Fruit fly (Drosophila melanogaster): ENCODE data around the gene CG10237.
A peak's percentile ranks its signal among the peaks of the same experiment; 100 is the strongest.

CG10237 gene

DNA sequence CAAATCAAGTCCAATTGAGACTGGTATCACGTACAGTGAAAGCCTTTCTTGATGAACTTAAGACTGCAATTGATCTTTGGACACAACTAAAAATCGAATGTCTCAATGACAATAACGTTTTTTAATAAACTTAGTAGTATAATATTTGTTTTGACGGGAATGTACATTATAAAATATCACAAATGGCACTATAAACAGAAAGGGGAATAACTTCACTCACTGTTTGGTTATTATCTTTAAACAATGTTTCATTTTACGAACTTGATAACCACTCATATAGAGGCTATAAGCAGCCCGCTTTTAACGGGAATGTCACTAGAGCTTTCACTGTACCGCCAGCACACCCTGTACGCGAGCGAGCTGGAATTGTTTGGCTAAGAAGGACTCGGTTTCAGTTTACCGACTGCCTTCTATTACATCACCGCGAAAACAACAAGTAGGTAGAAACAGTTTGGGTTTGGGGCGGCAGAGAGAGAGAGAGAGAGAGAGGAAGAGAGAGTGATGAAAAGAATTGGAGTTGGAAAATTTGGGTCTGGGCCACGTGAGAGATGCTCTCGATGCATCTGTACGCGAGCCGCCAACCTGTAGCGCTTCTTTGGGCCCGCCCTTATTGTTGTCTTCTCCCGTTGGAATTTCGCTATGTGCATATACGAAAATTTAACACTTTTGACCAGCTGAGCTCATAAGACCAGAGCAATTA is 44.8 kb downstream of the CG10237 start (continued):
- TF ChIP-seq Blimp-1 (GFP tag; optimal IDR thresholded peaks at IDR 0.05) (no peak), cato (GFP tag; optimal IDR thresholded peaks at IDR 0.05; ENCODE audit: borderline replicate concordance) (no peak), CG15479 (GFP tag; optimal IDR thresholded peaks at IDR 0.05) (no peak), CG13894 (tag; optimal IDR thresholded peaks at IDR 0.05) (no peak), Kr (GFP tag; optimal IDR thresholded peaks at IDR 0.05) (no peak), CG4282 (GFP tag; optimal IDR thresholded peaks at IDR 0.05) (no peak), sens-2 (GFP tag; IDR thresholded peaks at IDR 0.05) (no peak), h (optimal IDR thresholded peaks at IDR 0.05) (no peak)

DNA sequence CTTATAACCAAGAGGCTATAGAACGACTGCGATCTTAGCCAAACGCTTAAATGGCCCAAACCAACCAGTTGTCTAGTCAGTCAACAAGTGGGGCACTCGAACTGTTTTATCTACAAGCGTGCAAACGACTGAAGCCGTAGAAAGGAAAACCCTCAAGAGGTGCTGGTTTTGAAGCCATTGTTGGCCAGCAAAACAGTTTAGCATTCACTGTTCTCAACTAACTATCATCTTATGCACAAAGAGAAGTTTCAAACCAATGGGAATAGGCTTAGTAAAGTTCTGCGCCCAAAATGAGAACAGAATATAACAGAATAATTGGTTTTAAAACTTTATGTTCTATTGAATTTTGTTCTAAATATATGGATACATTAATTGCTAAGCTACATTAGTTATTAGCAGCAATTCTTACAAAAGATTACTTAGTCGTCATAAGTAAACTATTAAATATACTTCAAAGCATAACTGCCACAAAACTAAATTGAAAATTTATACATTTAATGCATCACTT is 48.8 kb downstream of the CG10237 start, which contains the start of gene CG31798:
TSS of gene CG31798 (plus strand) at position 458 of the 508 bp plus-strand sequence.
- TF ChIP-seq CG17385 (GFP tag; optimal IDR thresholded peaks at IDR 0.05) (no peak), hbn (GFP tag; IDR thresholded peaks at IDR 0.05; ENCODE audit: partially characterized antibody) (no peak), pros (GFP tag; optimal IDR thresholded peaks at IDR 0.05) (no peak), CG15696 (tag; optimal IDR thresholded peaks at IDR 0.05) (no peak), lola (GFP tag; optimal IDR thresholded peaks at IDR 0.05) (no peak), pzg (GFP tag; optimal IDR thresholded peaks at IDR 0.05) (peak; percentile 14), B-H1 (GFP tag; IDR thresholded peaks at IDR 0.05) (no peak), ci (GFP tag; IDR thresholded peaks at IDR 0.05) (peak; percentile 18; the same call in 1 of the 3 replicates), cad (GFP tag; optimal IDR thresholded peaks at IDR 0.05) (peak; percentile 86), ewg (GFP tag; optimal IDR thresholded peaks at IDR 0.05) (no peak), wdn (GFP tag; IDR thresholded peaks at IDR 0.05) (no peak), CG17612 (GFP tag; IDR thresholded peaks at IDR 0.05) (no peak), cg (GFP tag; optimal IDR thresholded peaks at IDR 0.05) (no peak), CG18619 (GFP tag; optimal IDR thresholded peaks at IDR 0.05) (no peak), peb (GFP tag; IDR thresholded peaks at IDR 0.05) (no peak), unc-4 (GFP tag; IDR thresholded peaks at IDR 0.05; ENCODE audit: partially characterized antibody) (no peak), Hr51 (GFP tag; optimal IDR thresholded peaks at IDR 0.05) (no peak), CG18764 (GFP tag; optimal IDR thresholded peaks at IDR 0.05) (no peak), CG13424 (tag; optimal IDR thresholded peaks at IDR 0.05) (no peak), repo (GFP tag; optimal IDR thresholded peaks at IDR 0.05) (no peak), CG6813 (GFP tag; optimal IDR thresholded peaks at IDR 0.05) (no peak), Stat92E (GFP tag; optimal IDR thresholded peaks at IDR 0.05) (no peak), CG10147 (GFP tag; optimal IDR thresholded peaks at IDR 0.05) (no peak), ro (GFP tag; IDR thresholded peaks at IDR 0.05) (no peak), Rfx (GFP tag; IDR thresholded peaks at IDR 0.05) (no peak), Sox102F (GFP tag; optimal IDR thresholded peaks at IDR 0.05) (no peak), twi (tag; optimal IDR thresholded peaks at IDR 0.05) (no peak), salm (tag; optimal IDR thresholded peaks at IDR 0.05) (no peak), CG9609 (GFP tag; optimal IDR thresholded peaks at IDR 0.05) (no peak), dm (GFP tag; optimal IDR thresholded peaks at IDR 0.05) (no peak), h (optimal IDR thresholded peaks at IDR 0.05) (no peak), CG10654 (GFP tag; optimal IDR thresholded peaks at IDR 0.05) (no peak), CG15514 (GFP tag; optimal IDR thresholded peaks at IDR 0.05) (no peak), dmrt99B (tag; optimal IDR thresholded peaks at IDR 0.05) (no peak), en (GFP tag; optimal IDR thresholded peaks at IDR 0.05) (no peak), CG13894 (tag; optimal IDR thresholded peaks at IDR 0.05) (peak; percentile 34), schlank (tag; optimal IDR thresholded peaks at IDR 0.05) (no peak), CG6689 (GFP tag; IDR thresholded peaks at IDR 0.05) (no peak), CG2889 (GFP tag; IDR thresholded peaks at IDR 0.05) (no peak), CG6175 (GFP tag; IDR thresholded peaks at IDR 0.05) (no peak), Dll (GFP tag; IDR thresholded peaks at IDR 0.05; ENCODE audit: partially characterized antibody) (no peak)
